Worm (Caenorhabditis elegans) whole organism, late embryonic: ENCODE measurements around the gene R04F11.5.

ENCODE experiments used
- ceh-22 ChIP-seq: sonication (generic microtip); optimal IDR thresholded peaks from 2 replicates; lab custom pipeline; 2017; ENCODE audit warnings: missing biosample characterization, missing genetic modification characterization
- fkh-10 ChIP-seq: fragments of 150-350 bp; optimal IDR thresholded peaks from 2 replicates; lab custom pipeline; 2014; ENCODE audit warnings: missing biosample characterization, missing genetic modification reagents, missing genetic modification characterization

DNA sequence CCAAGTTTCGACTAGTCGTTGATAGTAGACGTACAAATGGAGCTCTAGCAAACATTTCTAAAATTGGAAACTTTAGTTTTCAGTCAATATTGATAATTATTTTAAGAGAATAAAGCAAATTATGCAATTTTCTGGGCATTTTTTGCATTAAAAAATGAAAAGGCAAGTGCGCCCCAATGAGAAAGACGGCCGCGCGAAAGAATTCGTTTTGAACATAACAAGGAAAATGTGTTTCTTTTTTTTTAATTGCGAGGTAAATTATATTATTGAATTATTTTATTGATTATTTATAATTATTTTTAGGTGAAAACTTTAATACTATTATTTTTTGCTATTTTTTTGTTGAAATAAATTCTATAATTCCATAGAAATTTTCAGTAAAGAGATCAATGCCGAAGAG, 46.3 kb downstream of the R04F11.5 start, which contains the start of the genes tsfm-1 and capg-2:
- TF ChIP-seq ceh-22 (tag; lab: Kevin White, UChicago) = no peak
- no peak for TF ChIP-seq fkh-10 (GFP tag; lab: Kevin White, UChicago)
